Fruit fly (Drosophila melanogaster) whole organism, embryonic: ENCODE data around the gene CG42758.
A peak's percentile ranks its signal among the peaks of the same experiment; 100 is the strongest.

Source experiments
- Adf1 ChIP-seq: fragments of 200-800 bp; sonication (Bioruptor generic); IDR thresholded peaks from 2 replicates; pipeline ENCODE4 v1.3.6; 2022; ENCODE audit warnings: missing biosample characterization, missing genetic modification characterization
- Bteb2 ChIP-seq: fragments of 200-800 bp; sonication (Bioruptor generic); optimal IDR thresholded peaks from 2 replicates; lab custom pipeline; 2016; ENCODE audit warnings: missing biosample characterization, missing genetic modification characterization
- CG10267 ChIP-seq: fragments of 200-800 bp; sonication (Bioruptor generic); optimal IDR thresholded peaks from 2 replicates; lab custom pipeline; 2018; ENCODE audit warnings: missing biosample characterization, mild to moderate bottlenecking, missing genetic modification characterization, moderate library complexity
- CG11560 ChIP-seq: fragments of 200-800 bp; sonication (Bioruptor generic); IDR thresholded peaks from 3 replicates; pipeline ENCODE4 v1.3.6; 2022; ENCODE audit warnings: missing biosample characterization, missing genetic modification characterization
- CG11696 ChIP-seq: fragments of 200-800 bp; sonication (Bioruptor generic); IDR thresholded peaks from 2 replicates; pipeline ENCODE4 v1.3.6; 2022; ENCODE audit warnings: missing biosample characterization, missing genetic modification characterization
- CG1233 ChIP-seq: fragments of 200-800 bp; sonication (Bioruptor generic); optimal IDR thresholded peaks from 4 replicates; lab custom pipeline; 2018; ENCODE audit warnings: missing biosample characterization, mild to moderate bottlenecking, missing genetic modification characterization
- CG13123 ChIP-seq: fragments of 200-800 bp; sonication (Bioruptor generic); optimal IDR thresholded peaks from 2 replicates; lab custom pipeline; 2016; ENCODE audit warnings: missing biosample characterization, missing genetic modification characterization
- CG30403 ChIP-seq: fragments of 200-800 bp; sonication (Bioruptor generic); optimal IDR thresholded peaks from 3 replicates; lab custom pipeline; 2016; ENCODE audit warnings: missing biosample characterization, missing genetic modification characterization
- CG32767 ChIP-seq: fragments of 200-800 bp; sonication (Bioruptor generic); IDR thresholded peaks from 2 replicates; pipeline ENCODE4 v1.3.6; 2022; ENCODE audit warnings: missing biosample characterization, missing genetic modification characterization
- CG3995 ChIP-seq: fragments of 200-800 bp; sonication (Bioruptor generic); optimal IDR thresholded peaks from 3 replicates; lab custom pipeline; 2016; ENCODE audit warnings: missing biosample characterization, missing genetic modification characterization
- CG4707 ChIP-seq: fragments of 200-800 bp; sonication (Bioruptor generic); optimal IDR thresholded peaks from 2 replicates; lab custom pipeline; 2018; ENCODE audit warnings: missing biosample characterization, mild to moderate bottlenecking, missing genetic modification characterization, moderate library complexity
- CG6175 ChIP-seq: fragments of 200-800 bp; sonication (Bioruptor generic); IDR thresholded peaks from 3 replicates; pipeline ENCODE4 v1.3.6; 2022; ENCODE audit warnings: missing biosample characterization, missing genetic modification characterization
- CG6654 ChIP-seq: fragments of 200-800 bp; sonication (Bioruptor generic); optimal IDR thresholded peaks from 2 replicates; lab custom pipeline; 2017; ENCODE audit warnings: missing biosample characterization, mild to moderate bottlenecking, missing genetic modification characterization
- CG6813 ChIP-seq: fragments of 200-800 bp; sonication (Bioruptor generic); optimal IDR thresholded peaks from 2 replicates; lab custom pipeline; 2017; ENCODE audit warnings: missing biosample characterization, missing genetic modification characterization, mild to moderate bottlenecking, moderate library complexity, missing genetic modification reagents
- CG7963 ChIP-seq: fragments of 200-800 bp; sonication (Bioruptor generic); IDR thresholded peaks from 3 replicates; pipeline ENCODE4 v1.3.6; 2022; ENCODE audit warnings: missing biosample characterization, missing genetic modification characterization; ENCODE audit not compliant: partially characterized antibody
- CG8359 ChIP-seq: fragments of 200-800 bp; sonication (Bioruptor generic); optimal IDR thresholded peaks from 2 replicates; lab custom pipeline; 2017; ENCODE audit warnings: missing biosample characterization, mild to moderate bottlenecking, missing genetic modification characterization, borderline replicate concordance
- CG9215 ChIP-seq: fragments of 200-800 bp; sonication (Bioruptor generic); IDR thresholded peaks from 2 replicates; pipeline ENCODE4 v1.3.6; 2022; ENCODE audit warnings: missing biosample characterization, missing genetic modification characterization
- Dll ChIP-seq: fragments of 200-800 bp; sonication (Bioruptor generic); IDR thresholded peaks from 4 replicates; pipeline ENCODE4 v1.3.6; 2022; ENCODE audit warnings: missing biosample characterization, missing genetic modification characterization; ENCODE audit not compliant: partially characterized antibody
- Hand ChIP-seq: fragments of 200-800 bp; sonication (Bioruptor generic); optimal IDR thresholded peaks from 2 replicates; lab custom pipeline; 2017; ENCODE audit warnings: mild to moderate bottlenecking, missing biosample characterization, missing genetic modification reagents, missing genetic modification characterization
- Hr51 ChIP-seq, 2 experiments: fragments of 200-800 bp; sonication (Bioruptor generic); optimal IDR thresholded peaks; 2 replicates in 1 of 2; 3 replicates in 1 of 2; lab custom pipeline; 2016 to 2018; ENCODE audit warnings: missing biosample characterization in 2 of 2, missing genetic modification characterization in 2 of 2, mild to moderate bottlenecking in 1 of 2, moderate library complexity in 1 of 2
- Hr78 ChIP-seq, 2 experiments: fragments of 200-800 bp in 1 of 2; fragments of >200 bp in 1 of 2; sonication (Bioruptor generic) in 1 of 2; optimal IDR thresholded peaks; 2 replicates each; lab custom pipeline; 2017 to 2019; ENCODE audit warnings: missing biosample characterization in 2 of 2, missing genetic modification characterization in 2 of 2, mild to moderate bottlenecking in 1 of 2, moderate library complexity in 1 of 2
- Lhr ChIP-seq: fragments of 200-800 bp; sonication (Bioruptor generic); optimal IDR thresholded peaks from 3 replicates; lab custom pipeline; 2017; ENCODE audit warnings: mild to moderate bottlenecking, missing biosample characterization, missing genetic modification reagents, missing genetic modification characterization
- Max ChIP-seq: fragments of 200-800 bp; sonication (Bioruptor generic); optimal IDR thresholded peaks from 2 replicates; lab custom pipeline; 2016; ENCODE audit warnings: missing biosample characterization, mild to moderate bottlenecking, missing genetic modification characterization
- NFAT ChIP-seq: fragments of 200-800 bp; sonication (Bioruptor generic); IDR thresholded peaks from 2 replicates; pipeline ENCODE4 v1.3.6; 2022; ENCODE audit warnings: missing biosample characterization, missing genetic modification characterization
- Side ChIP-seq: fragments of 200-800 bp; sonication (Bioruptor generic); optimal IDR thresholded peaks from 2 replicates; lab custom pipeline; 2016; ENCODE audit warnings: missing biosample characterization, missing genetic modification characterization
- Sox102F ChIP-seq: fragments of 200-800 bp; sonication (Bioruptor generic); optimal IDR thresholded peaks from 2 replicates; lab custom pipeline; 2018; ENCODE audit warnings: missing biosample characterization, mild to moderate bottlenecking, missing genetic modification characterization, moderate library complexity
- Spps ChIP-seq: fragments of 200-800 bp; sonication (Bioruptor generic); optimal IDR thresholded peaks from 2 replicates; lab custom pipeline; 2018; ENCODE audit warnings: missing biosample characterization, mild to moderate bottlenecking, missing genetic modification characterization
- ase ChIP-seq: fragments of 200-800 bp; sonication (Bioruptor generic); IDR thresholded peaks from 3 replicates; pipeline ENCODE4 v1.3.6; 2022; ENCODE audit warnings: missing biosample characterization, missing genetic modification characterization
- ash1 ChIP-seq: fragments of 200-800 bp; sonication (Bioruptor generic); optimal IDR thresholded peaks from 2 replicates; lab custom pipeline; 2018; ENCODE audit warnings: missing biosample characterization, mild to moderate bottlenecking, missing genetic modification characterization
- crc ChIP-seq: fragments of 200-800 bp; sonication (Bioruptor generic); optimal IDR thresholded peaks from 2 replicates; lab custom pipeline; 2016; ENCODE audit warnings: missing biosample characterization, missing genetic modification characterization
- dpn ChIP-seq, 2 experiments: fragments of 200-800 bp; sonication (Bioruptor generic); optimal IDR thresholded peaks; 3 replicates each; lab custom pipeline; 2016; ENCODE audit warnings: missing biosample characterization in 2 of 2, missing genetic modification characterization in 2 of 2
- ftz-f1 ChIP-seq: fragments of 200-800 bp; sonication (Bioruptor generic); optimal IDR thresholded peaks from 2 replicates; lab custom pipeline; 2016; ENCODE audit warnings: missing biosample characterization, missing genetic modification characterization
- jing ChIP-seq: fragments of 200-800 bp; sonication (Bioruptor generic); optimal IDR thresholded peaks from 2 replicates; lab custom pipeline; 2018; ENCODE audit warnings: missing biosample characterization, mild to moderate bottlenecking, missing genetic modification characterization
- mam ChIP-seq: fragments of 200-800 bp; sonication (Bioruptor generic); optimal IDR thresholded peaks from 3 replicates; lab custom pipeline; 2016; ENCODE audit warnings: missing biosample characterization, missing genetic modification characterization
- mirr ChIP-seq: fragments of 200-800 bp; sonication (Bioruptor generic); optimal IDR thresholded peaks from 3 replicates; lab custom pipeline; 2018; ENCODE audit warnings: missing biosample characterization, mild to moderate bottlenecking, missing genetic modification characterization
- nmo ChIP-seq: fragments of 200-800 bp; sonication (Bioruptor generic); optimal IDR thresholded peaks from 2 replicates; lab custom pipeline; 2018; ENCODE audit warnings: missing biosample characterization, mild to moderate bottlenecking, missing genetic modification characterization, moderate library complexity
- nom ChIP-seq: fragments of 200-800 bp; sonication (Bioruptor generic); optimal IDR thresholded peaks from 2 replicates; lab custom pipeline; 2017; ENCODE audit warnings: missing biosample characterization, missing genetic modification characterization, mild to moderate bottlenecking, moderate library complexity, missing genetic modification reagents
- org-1 ChIP-seq: fragments of 200-800 bp; sonication (Bioruptor generic); optimal IDR thresholded peaks from 2 replicates; lab custom pipeline; 2017; ENCODE audit warnings: missing biosample characterization, missing genetic modification characterization
- pita ChIP-seq: fragments of 200-800 bp; sonication (Bioruptor generic); optimal IDR thresholded peaks from 2 replicates; lab custom pipeline; 2017; ENCODE audit warnings: missing biosample characterization, mild to moderate bottlenecking, missing genetic modification characterization
- prd ChIP-seq, 3 experiments: fragments of >200 bp in 2 of 3; fragments of 200-800 bp in 1 of 3; sonication (Bioruptor generic) in 1 of 3; optimal IDR thresholded peaks in 2 of 3; IDR thresholded peaks in 1 of 3; 2 replicates in 2 of 3; 3 replicates in 1 of 3; pipeline versions ENCODE4 v1.3.6 to Lab custom; 2017 to 2022; ENCODE audit warnings: missing biosample characterization in 1 of 3, missing genetic modification characterization in 1 of 3
- pzg ChIP-seq: fragments of 200-800 bp; sonication (Bioruptor generic); optimal IDR thresholded peaks from 3 replicates; lab custom pipeline; 2018; ENCODE audit warnings: missing biosample characterization, mild to moderate bottlenecking, missing genetic modification characterization, moderate library complexity
- sc ChIP-seq, 3 experiments: fragments of >200 bp in 2 of 3; fragments of 200-800 bp in 1 of 3; sonication (Bioruptor generic) in 1 of 3; optimal IDR thresholded peaks; 2 replicates in 2 of 3; 3 replicates in 1 of 3; lab custom pipeline; 2017; ENCODE audit warnings: mild to moderate bottlenecking in 1 of 3, missing biosample characterization in 1 of 3, missing genetic modification characterization in 1 of 3, missing genetic modification reagents in 1 of 3
- shn ChIP-seq: fragments of 200-800 bp; sonication (Bioruptor generic); optimal IDR thresholded peaks from 3 replicates; lab custom pipeline; 2016; ENCODE audit warnings: missing biosample characterization, missing genetic modification characterization
- sna ChIP-seq: fragments of 200-800 bp; sonication (Bioruptor generic); IDR thresholded peaks from 2 replicates; pipeline ENCODE4 v1.3.6; 2022; ENCODE audit warnings: missing biosample characterization, missing genetic modification characterization; ENCODE audit not compliant: partially characterized antibody
- tx ChIP-seq: fragments of 200-800 bp; sonication (Bioruptor generic); optimal IDR thresholded peaks from 2 replicates; lab custom pipeline; 2016; ENCODE audit warnings: missing biosample characterization, missing genetic modification characterization
- wdn ChIP-seq: fragments of 200-800 bp; sonication (Bioruptor generic); IDR thresholded peaks from 2 replicates; pipeline ENCODE4 v1.3.6; 2022; ENCODE audit warnings: missing biosample characterization, missing genetic modification characterization
- zf30C ChIP-seq: fragments of 200-800 bp; sonication (Bioruptor generic); optimal IDR thresholded peaks from 3 replicates; lab custom pipeline; 2018; ENCODE audit warnings: missing biosample characterization, mild to moderate bottlenecking, missing genetic modification characterization

Gene CG42758

DNA sequence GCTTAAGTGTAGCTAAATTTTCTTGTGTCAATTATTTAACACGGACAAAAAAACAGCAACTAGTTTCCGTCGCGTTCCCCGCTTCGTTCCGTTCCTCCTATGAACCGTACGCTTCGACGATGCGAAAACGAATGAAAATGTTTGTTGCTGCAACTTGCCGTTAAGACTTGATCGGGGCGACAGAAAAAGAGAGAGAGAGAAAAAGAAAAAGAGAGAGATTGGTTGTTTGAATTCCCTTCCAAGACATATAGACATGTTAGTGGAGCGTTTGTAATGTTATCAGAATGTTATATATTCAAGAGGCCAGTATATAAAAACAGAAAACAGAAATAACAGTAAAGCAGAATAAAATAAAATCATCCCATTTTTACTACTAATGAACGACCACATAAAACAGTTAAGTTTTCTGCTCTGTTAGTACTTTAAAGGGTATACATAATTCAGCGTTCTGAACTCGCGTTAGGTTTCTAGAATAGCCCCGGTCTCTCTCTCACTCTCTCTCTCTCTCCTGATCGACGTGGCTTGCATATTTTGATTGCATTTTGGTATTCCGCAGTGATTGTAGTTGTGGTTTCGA, 16.3 kb upstream of the CG42758 start, which contains the start of gene Gbs-70E (continued):
- peak; percentile 76 for TF ChIP-seq mirr (GFP tag; lab: Kevin White, UChicago)
- TF ChIP-seq crc (GFP tag; lab: Kevin White, UChicago), result peak; percentile 88
- no peak for TF ChIP-seq pzg
- TF ChIP-seq sna, result peak; percentile 30; the same call in 1 of the 2 replicates
- TF ChIP-seq Max, result peak; percentile 82
- peak; percentile 95 for TF ChIP-seq CG30403 (GFP tag; lab: Kevin White, UChicago)
- peak; percentile 90 for TF ChIP-seq org-1 (GFP tag; lab: Kevin White, UChicago)
- TF ChIP-seq wdn (GFP tag; lab: Robert Waterston, UW), result peak; percentile 85
- peak; percentile 83 for TF ChIP-seq nom (GFP tag; lab: Kevin White, UChicago)
- TF ChIP-seq Hr51 (GFP tag; optimal IDR thresholded peaks at IDR 0.05; lab: Kevin White, UChicago), result peak; percentile 90 to 96
- no peak for TF ChIP-seq sc (optimal IDR thresholded peaks at IDR 0.05; lab: Kevin White, UChicago)
- TF ChIP-seq sc (GFP tag; optimal IDR thresholded peaks at IDR 0.05; lab: Kevin White, UChicago), result peak; percentile 85
- peak; percentile 78; the same call in 2 of the 3 replicates for TF ChIP-seq ase (GFP tag; lab: Robert Waterston, UW)
- peak in 1 of 2 experiments; percentile 81 for TF ChIP-seq Hr78 (GFP tag; optimal IDR thresholded peaks at IDR 0.05; lab: Kevin White, UChicago)
- peak; percentile 75; the same call in 1 of the 2 replicates for TF ChIP-seq NFAT (GFP tag; lab: Robert Waterston, UW)
- peak; percentile 88 for TF ChIP-seq Bteb2 (GFP tag; lab: Kevin White, UChicago)
- TF ChIP-seq ftz-f1, result peak; percentile 53
- TF ChIP-seq CG13123 (GFP tag; lab: Kevin White, UChicago), result peak; percentile 85
- TF ChIP-seq Side (GFP tag; lab: Kevin White, UChicago), result peak; percentile 94
- peak; percentile 90 for TF ChIP-seq CG32767 (GFP tag; lab: Robert Waterston, UW)
- peak; percentile 38 for TF ChIP-seq Lhr (GFP tag; lab: Kevin White, UChicago)
- TF ChIP-seq zf30C (GFP tag; lab: Kevin White, UChicago), result no peak
- peak; percentile 93 for TF ChIP-seq shn (GFP tag; lab: Kevin White, UChicago)
- peak; percentile 66 for TF ChIP-seq jing (GFP tag; lab: Kevin White, UChicago)
- peak; percentile 68 for TF ChIP-seq CG8359 (GFP tag; lab: Kevin White, UChicago)
- peak; percentile 79 for TF ChIP-seq CG6813
- TF ChIP-seq CG11560 (tag; lab: Robert Waterston, UW), result no peak; the same call in 1 of the 3 replicates
- peak; percentile 92 for TF ChIP-seq Sox102F (GFP tag; lab: Kevin White, UChicago)
- TF ChIP-seq CG7963, result no peak
- peak; percentile 90 for TF ChIP-seq CG10267 (tag; lab: Kevin White, UChicago)
- TF ChIP-seq Hand (GFP tag; lab: Kevin White, UChicago), result peak; percentile 79
- TF ChIP-seq CG3995 (GFP tag; lab: Kevin White, UChicago), result peak; percentile 41
- TF ChIP-seq Adf1 (GFP tag; lab: Robert Waterston, UW), result peak; percentile 66
- TF ChIP-seq CG6175, result peak; percentile 70; the same call in 2 of the 3 replicates
- TF ChIP-seq mam, result peak; percentile 94
- peak; percentile 89 for TF ChIP-seq Spps
- peak; percentile 88 for TF ChIP-seq tx
- TF ChIP-seq CG4707 (GFP tag; lab: Kevin White, UChicago), result peak; percentile 27
- TF ChIP-seq CG9215 (GFP tag; lab: Robert Waterston, UW), result peak; percentile 86
- TF ChIP-seq pita (GFP tag; lab: Kevin White, UChicago), result no peak
- peak; percentile 93 for TF ChIP-seq nmo (GFP tag; lab: Kevin White, UChicago)
- TF ChIP-seq dpn (GFP tag; optimal IDR thresholded peaks at IDR 0.05; lab: Kevin White, UChicago), result peak; percentile 94
- TF ChIP-seq prd (optimal IDR thresholded peaks at IDR 0.05; lab: Kevin White, UChicago), result no peak
- peak; percentile 95 for TF ChIP-seq prd (GFP tag; IDR thresholded peaks at IDR 0.05; lab: Robert Waterston, UW)
- peak; percentile 78 for TF ChIP-seq CG11696 (GFP tag; lab: Robert Waterston, UW)
- TF ChIP-seq ash1 (GFP tag; lab: Kevin White, UChicago), result peak; percentile 48
- TF ChIP-seq CG6654 (GFP tag; lab: Kevin White, UChicago), result peak; percentile 13
- TF ChIP-seq CG1233 (GFP tag; lab: Kevin White, UChicago), result peak; percentile 91
- peak; percentile 52; the same call in 1 of the 4 replicates for TF ChIP-seq Dll (GFP tag; lab: Robert Waterston, UW)
